Worm (Caenorhabditis elegans): ENCODE measurements around the gene C29E4.14.

- no peak for TF ChIP-seq hlh-8 (tag; optimal IDR thresholded peaks at IDR 0.05)
- TF ChIP-seq F13H6.1 (tag; optimal IDR thresholded peaks at IDR 0.05): no peak
- no peak for TF ChIP-seq unc-42 (tag; optimal IDR thresholded peaks at IDR 0.05)
- TF ChIP-seq ets-4 (tag; optimal IDR thresholded peaks at IDR 0.05): no peak
- TF ChIP-seq nhr-11 (tag; optimal IDR thresholded peaks at IDR 0.05): no peak
- TF ChIP-seq ref-2 (tag; optimal IDR thresholded peaks at IDR 0.05): no peak
- TF ChIP-seq lin-11 (tag; optimal IDR thresholded peaks at IDR 0.05): no peak
- TF ChIP-seq ama-1 (optimal IDR thresholded peaks at IDR 0.05): no peak
- TF ChIP-seq ahr-1 (tag; optimal IDR thresholded peaks at IDR 0.05): no peak
- no peak for TF ChIP-seq fkh-10 (GFP tag; optimal IDR thresholded peaks at IDR 0.05)
Observed at ce11 chrIII:7917667-7918066, 2.3 kb upstream of the C29E4.14 start, which contains the start of gene gly-3.

Measured in whole organism, late embryonic.